Worm (Caenorhabditis elegans) whole organism, early embryonic: ENCODE data around the gene erh-2.

ENCODE experiments used
- F13C5.2 ChIP-seq: sonication (generic microtip); optimal IDR thresholded peaks from 2 replicates; lab custom pipeline; 2017; ENCODE audit warnings: mild to moderate bottlenecking, missing genetic modification characterization, inconsistent platforms, missing compliant biosample characterization
- ama-1 ChIP-seq: fragments of 150-350 bp; optimal IDR thresholded peaks from 2 replicates; lab custom pipeline; 2014
- ceh-13 ChIP-seq: fragments of 200-800 bp; sonication (Bioruptor generic); optimal IDR thresholded peaks from 2 replicates; lab custom pipeline; 2018; ENCODE audit warnings: mild to moderate bottlenecking, missing genetic modification characterization, missing compliant biosample characterization
- ceh-36 ChIP-seq: sonication (generic microtip); optimal IDR thresholded peaks from 2 replicates; lab custom pipeline; 2016; ENCODE audit warnings: missing genetic modification characterization, inconsistent platforms, missing compliant biosample characterization
- ets-7 ChIP-seq: sonication (generic microtip); optimal IDR thresholded peaks from 2 replicates; lab custom pipeline; 2016; ENCODE audit warnings: missing genotype, missing genetic modification characterization, missing compliant biosample characterization
- flt-1 ChIP-seq: fragments of 200-800 bp; sonication (Bioruptor generic); IDR thresholded peaks from 2 replicates; pipeline ENCODE4 v1.3.6; 2022; ENCODE audit warnings: missing genetic modification characterization, missing compliant biosample characterization
- hmbx-1 ChIP-seq: sonication (generic microtip); optimal IDR thresholded peaks from 2 replicates; lab custom pipeline; 2016; ENCODE audit warnings: mild to moderate bottlenecking, missing genetic modification characterization, missing compliant biosample characterization
- hmg-4 ChIP-seq: fragments of 200-800 bp; sonication (Bioruptor generic); optimal IDR thresholded peaks from 2 replicates; lab custom pipeline; 2018; ENCODE audit warnings: mild to moderate bottlenecking, missing genetic modification characterization, missing compliant biosample characterization
- hnd-1 ChIP-seq: sonication (generic microtip); optimal IDR thresholded peaks from 2 replicates; lab custom pipeline; 2016; ENCODE audit warnings: missing genetic modification characterization, missing compliant biosample characterization
- pes-1 ChIP-seq: fragments of 200-800 bp; sonication (Bioruptor generic); IDR thresholded peaks from 2 replicates; pipeline ENCODE4 v1.3.6; 2022; ENCODE audit warnings: missing genetic modification reagents, missing genetic modification characterization, missing compliant biosample characterization
- sea-1 ChIP-seq: fragments of 200-800 bp; sonication (Bioruptor generic); conservative IDR thresholded peaks from 2 replicates; pipeline ENCODE4 v1.3.6; 2022; ENCODE audit warnings: missing genetic modification characterization, missing compliant biosample characterization
- tbx-11 ChIP-seq: fragments of 200-800 bp; sonication (Bioruptor generic); IDR thresholded peaks from 2 replicates; pipeline ENCODE4 v1.3.6; 2022; ENCODE audit warnings: missing genetic modification characterization, missing compliant biosample characterization
- tbx-37 ChIP-seq: fragments of 200-800 bp; sonication (Bioruptor generic); conservative IDR thresholded peaks from 2 replicates; pipeline ENCODE4 v1.3.6; 2022; ENCODE audit warnings: missing genetic modification reagents, missing genetic modification characterization, missing compliant biosample characterization

DNA sequence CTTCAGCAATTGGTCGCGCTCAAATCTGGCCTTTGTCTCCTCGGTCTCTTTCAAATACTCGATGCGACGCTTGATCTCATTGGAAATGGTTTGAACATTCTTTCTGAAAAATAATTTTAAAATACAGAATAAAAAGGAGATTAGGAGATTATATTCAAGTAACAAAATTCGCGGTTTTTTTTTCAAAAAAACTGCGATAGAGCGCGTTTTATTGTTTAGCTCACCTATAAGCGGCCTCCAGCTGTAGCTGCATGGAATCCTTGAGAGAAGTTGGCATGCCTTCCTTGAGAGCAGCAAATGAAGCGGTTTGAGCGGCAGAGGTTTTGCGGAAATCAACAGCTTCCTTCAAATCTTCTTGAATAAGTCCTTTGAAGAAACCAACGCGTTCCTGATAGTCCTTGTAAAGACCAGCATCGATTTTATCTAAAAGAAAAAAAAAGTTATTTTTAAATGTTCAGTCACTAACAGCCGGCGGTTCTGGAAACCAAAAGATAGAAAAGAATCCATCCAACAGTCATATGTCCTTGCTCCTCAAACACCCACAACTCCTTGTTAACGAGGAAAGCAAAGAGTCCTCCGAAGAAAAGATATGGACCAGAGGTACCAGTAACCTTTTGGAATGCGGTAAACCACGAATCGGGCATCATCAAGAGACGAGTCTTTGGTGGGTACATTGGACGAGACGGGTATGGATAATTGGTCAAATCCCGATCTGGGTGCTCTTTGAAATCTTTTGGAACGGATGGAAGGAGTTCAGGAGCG is 1.9 kb downstream of the erh-2 start:
- TF ChIP-seq ceh-36 (tag; lab: Kevin White, UChicago) (no peak), flt-1 (GFP tag; lab: Robert Waterston, UW) (no peak), ama-1 (lab: Kevin White, UChicago) (no peak), tbx-37 (GFP tag; lab: Robert Waterston, UW) (no peak), F13C5.2 (no peak), hmg-4 (GFP tag; lab: Kevin White, UChicago) (no peak), sea-1 (GFP tag; lab: Robert Waterston, UW) (no peak), hmbx-1 (no peak), tbx-11 (no peak), ets-7 (tag; lab: Kevin White, UChicago) (no peak), hnd-1 (tag; lab: Kevin White, UChicago) (no peak), ceh-13 (GFP tag; lab: Kevin White, UChicago) (no peak), pes-1 (GFP tag; lab: Robert Waterston, UW) (no peak)
